Fruit fly (Drosophila melanogaster): ENCODE data around the gene CG18294.

The CG18294 gene

dm6 chr3L:19496600-19496999 is 21.2 kb upstream of the CG18294 start (continued):
- peak; percentile 61 for TF ChIP-seq CG12769 (tag; optimal IDR thresholded peaks at IDR 0.05)
- TF ChIP-seq Hmr (GFP tag; optimal IDR thresholded peaks at IDR 0.05) = peak; percentile 8
- no peak for TF ChIP-seq Side (GFP tag; optimal IDR thresholded peaks at IDR 0.05)
- TF ChIP-seq maf-S (GFP tag; optimal IDR thresholded peaks at IDR 0.05) = no peak
- no peak for TF ChIP-seq fd3F (GFP tag; optimal IDR thresholded peaks at IDR 0.05)
- no peak for TF ChIP-seq CG12744 (GFP tag; optimal IDR thresholded peaks at IDR 0.05)
- 0 out of 2 replicates have a peak, but pooled peaks have one; percentile 48 for TF ChIP-seq wdn (GFP tag; IDR thresholded peaks at IDR 0.05)
- TF ChIP-seq CG9932 (GFP tag; IDR thresholded peaks at IDR 0.05) = peak; percentile 40; the same call in 1 of the 2 replicates

dm6 chr3L:19495991-19496588 is 20.7 kb upstream of the CG18294 start:
- no peak for TF ChIP-seq CG6683 (GFP tag; optimal IDR thresholded peaks at IDR 0.05)
- no peak for TF ChIP-seq Atf6 (GFP tag; IDR thresholded peaks at IDR 0.05)
- no peak for TF ChIP-seq Med (GFP tag)
- TF ChIP-seq esg (GFP tag; conservative IDR thresholded peaks at IDR 0.05) = no peak
- no peak for TF ChIP-seq HmgZ (tag; optimal IDR thresholded peaks at IDR 0.05)
- TF ChIP-seq gfzf (GFP tag; optimal IDR thresholded peaks at IDR 0.05) = no peak
- TF ChIP-seq CG11398 (GFP tag; optimal IDR thresholded peaks at IDR 0.05) = no peak
- no peak for TF ChIP-seq kni (GFP tag; optimal IDR thresholded peaks at IDR 0.05)
- TF ChIP-seq CHES-1-like (GFP tag; optimal IDR thresholded peaks at IDR 0.05) = no peak
- no peak for TF ChIP-seq Antp (GFP tag; optimal IDR thresholded peaks at IDR 0.05)
- TF ChIP-seq nmo (GFP tag; optimal IDR thresholded peaks at IDR 0.05) = no peak
- no peak for TF ChIP-seq onecut (GFP tag; IDR thresholded peaks at IDR 0.05)
- no peak for TF ChIP-seq CG17912 (GFP tag; optimal IDR thresholded peaks at IDR 0.05)
- no peak for TF ChIP-seq YL-1 (GFP tag; optimal IDR thresholded peaks at IDR 0.05)
- TF ChIP-seq CG9727 (GFP tag; optimal IDR thresholded peaks at IDR 0.05) = no peak
- TF ChIP-seq HmgD (GFP tag; optimal IDR thresholded peaks at IDR 0.05) = no peak
- TF ChIP-seq sens (GFP tag) = peak; percentile 30
- TF ChIP-seq H2.0 (GFP tag; IDR thresholded peaks at IDR 0.05) = no peak
- no peak for TF ChIP-seq wdn (GFP tag; IDR thresholded peaks at IDR 0.05)
- TF ChIP-seq chinmo (GFP tag; IDR thresholded peaks at IDR 0.05; ENCODE audit: partially characterized antibody) = 0 out of 4 replicates have a peak, but pooled peaks have one; percentile 23
- no peak for TF ChIP-seq CG4707 (GFP tag; optimal IDR thresholded peaks at IDR 0.05)
- no peak for TF ChIP-seq CG12155 (GFP tag; optimal IDR thresholded peaks at IDR 0.05)
- peak; percentile 13 for TF ChIP-seq CG11504 (tag; optimal IDR thresholded peaks at IDR 0.05)
- TF ChIP-seq CG32772 (GFP tag; IDR thresholded peaks at IDR 0.05) = no peak
- no peak for TF ChIP-seq CG7987 (GFP tag; optimal IDR thresholded peaks at IDR 0.05)
- TF ChIP-seq pb (GFP tag; optimal IDR thresholded peaks at IDR 0.05) = no peak
- TF ChIP-seq CG3995 (GFP tag; optimal IDR thresholded peaks at IDR 0.05) = no peak
- TF ChIP-seq odd (GFP tag; optimal IDR thresholded peaks at IDR 0.05) = peak; percentile 22
- TF ChIP-seq CG8359 (GFP tag; optimal IDR thresholded peaks at IDR 0.05; ENCODE audit: borderline replicate concordance) = no peak
- no peak for TF ChIP-seq inv (GFP tag; IDR thresholded peaks at IDR 0.05; ENCODE audit: partially characterized antibody)
- TF ChIP-seq D19A (tag; optimal IDR thresholded peaks at IDR 0.05) = no peak
- TF ChIP-seq wek (GFP tag; optimal IDR thresholded peaks at IDR 0.05) = peak; percentile 32
- TF ChIP-seq CG4360 (GFP tag; IDR thresholded peaks at IDR 0.05) = no peak
- peak; percentile 24 for TF ChIP-seq sd (tag; optimal IDR thresholded peaks at IDR 0.05)
- no peak for TF ChIP-seq CG15073 (GFP tag; optimal IDR thresholded peaks at IDR 0.05)
- no peak for TF ChIP-seq yki (optimal IDR thresholded peaks at IDR 0.05)
- no peak for TF ChIP-seq CG2199 (GFP tag; IDR thresholded peaks at IDR 0.05)
- TF ChIP-seq br (optimal IDR thresholded peaks at IDR 0.05) = no peak
- TF ChIP-seq CG1603 (tag; optimal IDR thresholded peaks at IDR 0.05) = no peak
- no peak for TF ChIP-seq vnd (GFP tag; IDR thresholded peaks at IDR 0.05; ENCODE audit: partially characterized antibody)
- no peak for TF ChIP-seq CG3847 (GFP tag; IDR thresholded peaks at IDR 0.05)
- no peak for TF ChIP-seq Jarid2 (GFP tag; optimal IDR thresholded peaks at IDR 0.05)
- no peak for TF ChIP-seq ATbp (GFP tag; optimal IDR thresholded peaks at IDR 0.05)

Data from whole organism, embryonic.